Worm (Caenorhabditis elegans): Measurements from ENCODE around the gene M57.1.

Gene M57.1

ce11 chrIV:3519352-3519751 lies 12.9 kb upstream of the M57.1 start (continued):
- TF ChIP-seq ztf-11 (tag; optimal IDR thresholded peaks at IDR 0.05) (peak in 1 of 2 experiments; percentile 35), ets-5 (GFP tag; IDR thresholded peaks at IDR 0.05) (no peak), hlh-4 (tag; optimal IDR thresholded peaks at IDR 0.05) (no peak), sup-37 (GFP tag; optimal IDR thresholded peaks at IDR 0.05) (no peak), fkh-10 (GFP tag; optimal IDR thresholded peaks at IDR 0.05) (peak; percentile 8), lir-3 (tag; optimal IDR thresholded peaks at IDR 0.05; ENCODE audit: poor library complexity) (no peak), nhr-19 (GFP tag; conservative IDR thresholded peaks at IDR 0.05) (peak; percentile 32), fos-1 (tag; optimal IDR thresholded peaks at IDR 0.05) (no peak), ceh-63 (GFP tag; optimal IDR thresholded peaks at IDR 0.05) (no peak), hpl-2 (GFP tag; optimal IDR thresholded peaks at IDR 0.05) (no peak), egl-27 (tag; optimal IDR thresholded peaks at IDR 0.05) (no peak), blmp-1 (tag; optimal IDR thresholded peaks at IDR 0.05) (peak; percentile 98), C34B4.2 (tag; optimal IDR thresholded peaks at IDR 0.05) (no peak), nhr-12 (tag; optimal IDR thresholded peaks at IDR 0.05) (no peak), lin-14 (GFP tag; optimal IDR thresholded peaks at IDR 0.05) (peak; percentile 84), ceh-90 (tag; optimal IDR thresholded peaks at IDR 0.05) (no peak), isw-1 (GFP tag; IDR thresholded peaks at IDR 0.05) (peak; percentile 54), zag-1 (tag; optimal IDR thresholded peaks at IDR 0.05) (no peak), efl-1 (optimal IDR thresholded peaks at IDR 0.05) (peak; percentile 76 to 91), efl-1 (GFP tag; optimal IDR thresholded peaks at IDR 0.05 in 1 of 2) (peak; percentile 26 to 89), aly-2 (tag; optimal IDR thresholded peaks at IDR 0.05) (no peak), snu-23 (GFP tag; optimal IDR thresholded peaks at IDR 0.05) (peak; percentile 60), swsn-7 (tag; optimal IDR thresholded peaks at IDR 0.05) (peak; percentile 76), tlp-1 (tag; optimal IDR thresholded peaks at IDR 0.05) (no peak), mep-1 (tag; optimal IDR thresholded peaks at IDR 0.05) (no peak), nhr-20 (tag; optimal IDR thresholded peaks at IDR 0.05) (no peak), rnt-1 (tag; optimal IDR thresholded peaks at IDR 0.05) (no peak), skn-1 (tag; optimal IDR thresholded peaks at IDR 0.05) (no peak), elt-2 (tag; optimal IDR thresholded peaks at IDR 0.05) (no peak), efl-3 (GFP tag; optimal IDR thresholded peaks at IDR 0.05) (no peak), vab-15 (tag; optimal IDR thresholded peaks at IDR 0.05) (no peak), xbp-1 (tag; optimal IDR thresholded peaks at IDR 0.05) (peak; percentile 48), ztf-4 (tag; optimal IDR thresholded peaks at IDR 0.05) (no peak), lin-39 (tag; optimal IDR thresholded peaks at IDR 0.05) (no peak), nhr-90 (tag; optimal IDR thresholded peaks at IDR 0.05; ENCODE audit: poor library complexity) (peak; percentile 1), elt-3 (tag; optimal IDR thresholded peaks at IDR 0.05) (no peak), lin-35 (GFP tag; optimal IDR thresholded peaks at IDR 0.05) (peak; percentile 16 to 28), alr-1 (tag; optimal IDR thresholded peaks at IDR 0.05; ENCODE audit: borderline replicate concordance) (no peak), mdl-1 (tag; optimal IDR thresholded peaks at IDR 0.05) (peak in 1 of 2 experiments; percentile 41), dpl-1 (GFP tag; optimal IDR thresholded peaks at IDR 0.05) (peak; percentile 3 to 33 (median 29)), pqm-1 (tag; optimal IDR thresholded peaks at IDR 0.05) (no peak), zip-4 (GFP tag; optimal IDR thresholded peaks at IDR 0.05) (no peak), lin-13 (GFP tag; optimal IDR thresholded peaks at IDR 0.05) (peak; percentile 3), snpc-4 (tag; optimal IDR thresholded peaks at IDR 0.05) (peak; percentile 88)

ce11 chrIV:3520374-3520773 lies 11.9 kb upstream of the M57.1 start:
- TF ChIP-seq ceh-82 (tag; optimal IDR thresholded peaks at IDR 0.05): peak; percentile 23 to 66 (median 33)
- TF ChIP-seq nhr-90 (tag; optimal IDR thresholded peaks at IDR 0.05; ENCODE audit: poor library complexity): no peak
- TF ChIP-seq tbx-2 (tag; optimal IDR thresholded peaks at IDR 0.05): no peak
- TF ChIP-seq lin-39 (tag; optimal IDR thresholded peaks at IDR 0.05): no peak
- TF ChIP-seq efl-1 (optimal IDR thresholded peaks at IDR 0.05): peak in 1 of 2 experiments; percentile 10
- no peak for TF ChIP-seq efl-1 (GFP tag; optimal IDR thresholded peaks at IDR 0.05 in 1 of 2)
- peak in 1 of 2 experiments; percentile 10 for TF ChIP-seq lsy-2 (tag; optimal IDR thresholded peaks at IDR 0.05)
- peak; percentile 70 for TF ChIP-seq skn-1 (tag; optimal IDR thresholded peaks at IDR 0.05)
- no peak for TF ChIP-seq mep-1 (tag; optimal IDR thresholded peaks at IDR 0.05)
- TF ChIP-seq irx-1 (tag; optimal IDR thresholded peaks at IDR 0.05): no peak
- TF ChIP-seq zip-4 (GFP tag; optimal IDR thresholded peaks at IDR 0.05): peak; percentile 64
- no peak for TF ChIP-seq lir-3 (tag; optimal IDR thresholded peaks at IDR 0.05; ENCODE audit: poor library complexity)
- TF ChIP-seq nhr-20 (tag; optimal IDR thresholded peaks at IDR 0.05): no peak
- TF ChIP-seq ceh-90 (tag; optimal IDR thresholded peaks at IDR 0.05): peak; percentile 1
- no peak for TF ChIP-seq nhr-77 (tag; optimal IDR thresholded peaks at IDR 0.05)
- no peak for TF ChIP-seq mab-9 (GFP tag; IDR thresholded peaks at IDR 0.05)
- no peak for TF ChIP-seq pax-3 (tag; optimal IDR thresholded peaks at IDR 0.05)
- no peak for TF ChIP-seq elt-3 (tag; optimal IDR thresholded peaks at IDR 0.05)
- no peak for TF ChIP-seq hpl-2 (GFP tag; optimal IDR thresholded peaks at IDR 0.05)
- peak; percentile 28 for TF ChIP-seq lin-14 (GFP tag; optimal IDR thresholded peaks at IDR 0.05)
- no peak for TF ChIP-seq xbp-1 (tag; optimal IDR thresholded peaks at IDR 0.05)
- no peak for TF ChIP-seq nhr-11 (tag; optimal IDR thresholded peaks at IDR 0.05)
